Fruit fly (Drosophila melanogaster): ENCODE results near the gene CG5611.

CG5611 gene

DNA sequence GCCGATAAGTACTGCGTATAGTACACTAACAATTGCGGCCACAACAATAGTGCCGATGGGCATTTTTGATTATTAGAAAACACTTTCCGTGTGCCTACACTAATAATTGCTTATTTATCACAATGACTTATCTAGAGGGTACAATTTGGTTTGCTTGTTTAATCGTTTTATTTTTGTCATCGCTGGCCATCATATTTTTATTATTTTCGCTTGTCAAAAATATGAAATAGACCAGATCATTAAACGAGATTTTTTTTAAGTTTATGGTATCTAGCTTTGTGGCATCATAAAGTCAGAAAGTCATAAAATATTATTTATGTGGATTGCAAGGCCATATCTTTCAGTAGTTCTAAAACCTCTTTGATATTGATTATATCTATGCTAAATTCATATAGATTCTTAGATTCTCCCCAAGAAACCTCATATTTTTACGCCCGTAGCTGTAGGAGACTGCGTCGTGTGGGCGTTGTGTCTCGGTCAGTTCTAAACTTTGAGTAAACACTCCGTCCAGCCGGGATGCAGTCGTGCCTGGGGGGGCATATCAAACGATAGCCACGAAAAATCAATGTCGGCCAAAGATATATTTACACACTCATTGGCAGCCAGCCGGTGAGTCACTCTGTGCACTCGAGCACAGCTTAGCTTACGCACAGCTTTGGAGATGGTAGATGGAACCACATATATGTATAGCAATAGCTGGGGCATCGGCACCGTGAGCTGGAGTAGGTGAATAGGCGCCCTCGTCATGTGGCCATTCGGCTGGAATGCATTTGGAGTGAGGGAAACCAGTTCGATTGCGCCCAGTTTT is 31.0 kb downstream of the CG5611 start:
- TF ChIP-seq bab1 (GFP tag; optimal IDR thresholded peaks at IDR 0.05) (no peak), Mnt (GFP tag; optimal IDR thresholded peaks at IDR 0.05) (peak; percentile 37), CG1620 (GFP tag; optimal IDR thresholded peaks at IDR 0.05) (no peak), kay (GFP tag; ENCODE audit: borderline replicate concordance) (peak; percentile 93), cnc (optimal IDR thresholded peaks at IDR 0.05) (no peak), CG14711 (tag; optimal IDR thresholded peaks at IDR 0.05) (peak; percentile 40), Crg-1 (GFP tag; optimal IDR thresholded peaks at IDR 0.05) (no peak), ovo (GFP tag; optimal IDR thresholded peaks at IDR 0.05) (no peak), tj (GFP tag; optimal IDR thresholded peaks at IDR 0.05) (peak; percentile 34), CG12768 (GFP tag; optimal IDR thresholded peaks at IDR 0.05) (peak; percentile 76), toe (GFP tag; optimal IDR thresholded peaks at IDR 0.05) (peak; percentile 75), Hr96 (GFP tag; optimal IDR thresholded peaks at IDR 0.05) (peak; percentile 57), pad (GFP tag; optimal IDR thresholded peaks at IDR 0.05) (peak; percentile 24), CG7101 (tag; optimal IDR thresholded peaks at IDR 0.05) (peak; percentile 59), CG33017 (tag; optimal IDR thresholded peaks at IDR 0.05) (peak; percentile 62), CG7045 (GFP tag; optimal IDR thresholded peaks at IDR 0.05) (peak; percentile 81), CG11617 (GFP tag; optimal IDR thresholded peaks at IDR 0.05) (peak; percentile 76), Clk (GFP tag; optimal IDR thresholded peaks at IDR 0.05) (peak; percentile 47), cic (GFP tag; optimal IDR thresholded peaks at IDR 0.05) (peak; percentile 41), CG5204 (GFP tag; optimal IDR thresholded peaks at IDR 0.05) (peak; percentile 66)

DNA sequence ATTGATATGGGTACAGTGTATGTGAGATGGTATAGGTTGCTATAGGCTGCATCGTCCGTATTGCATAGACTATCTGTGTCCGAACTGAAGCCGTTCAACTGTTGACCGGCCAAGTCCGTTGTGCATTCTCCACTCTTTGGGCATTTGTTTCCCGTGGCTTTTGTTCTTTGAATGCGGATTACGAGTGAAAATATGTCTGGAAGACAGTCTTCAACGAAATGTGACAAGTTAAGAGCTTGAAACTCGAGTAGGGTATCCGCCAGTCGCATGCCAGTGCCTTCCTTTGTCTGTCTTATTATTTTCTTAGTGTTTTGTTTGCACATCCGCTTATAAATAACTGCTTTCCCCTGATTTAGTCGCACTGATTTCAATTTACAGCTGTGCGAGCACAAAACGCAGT is 32.2 kb downstream of the CG5611 start:
- TF ChIP-seq CG14711 (tag; optimal IDR thresholded peaks at IDR 0.05) (no peak), Mnt (GFP tag; optimal IDR thresholded peaks at IDR 0.05) (no peak), pad (GFP tag; optimal IDR thresholded peaks at IDR 0.05) (peak; percentile 65), Crg-1 (GFP tag; optimal IDR thresholded peaks at IDR 0.05) (no peak), CG12768 (GFP tag; optimal IDR thresholded peaks at IDR 0.05) (peak; percentile 18), Hr96 (GFP tag; optimal IDR thresholded peaks at IDR 0.05) (no peak)

DNA sequence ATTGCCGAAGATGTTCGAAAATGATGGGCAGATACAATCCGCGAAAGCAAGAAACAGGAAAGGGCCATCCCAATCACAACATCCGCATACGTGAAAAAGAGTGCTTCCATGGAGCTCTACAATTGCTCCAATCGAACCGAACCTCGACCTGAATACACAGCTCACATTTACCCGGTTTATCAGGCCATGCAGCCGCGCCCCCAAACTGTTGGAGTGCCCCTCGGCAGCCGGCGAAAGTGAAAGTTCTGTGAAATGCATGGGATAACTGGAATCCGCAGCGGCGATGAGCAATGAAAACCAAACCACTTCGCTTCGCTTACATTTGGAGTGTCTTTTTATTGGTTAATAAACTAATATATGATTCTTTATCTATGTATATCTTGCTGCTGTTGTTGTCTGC is 38.6 kb downstream of the CG5611 start:
- no peak for TF ChIP-seq Hr96 (GFP tag; optimal IDR thresholded peaks at IDR 0.05)
- no peak for TF ChIP-seq Clk (GFP tag; optimal IDR thresholded peaks at IDR 0.05)
- TF ChIP-seq ovo (GFP tag; optimal IDR thresholded peaks at IDR 0.05) = no peak
- no peak for TF ChIP-seq CG33017 (tag; optimal IDR thresholded peaks at IDR 0.05)
- TF ChIP-seq bab1 (GFP tag; optimal IDR thresholded peaks at IDR 0.05) = no peak
- no peak for TF ChIP-seq CG14711 (tag; optimal IDR thresholded peaks at IDR 0.05)
- no peak for TF ChIP-seq cnc (optimal IDR thresholded peaks at IDR 0.05)
- TF ChIP-seq CG1620 (GFP tag; optimal IDR thresholded peaks at IDR 0.05) = no peak
- TF ChIP-seq kay (GFP tag; ENCODE audit: borderline replicate concordance) = no peak
- no peak for TF ChIP-seq tj (GFP tag; optimal IDR thresholded peaks at IDR 0.05)
- no peak for TF ChIP-seq cic (GFP tag; optimal IDR thresholded peaks at IDR 0.05)
- TF ChIP-seq CG7045 (GFP tag; optimal IDR thresholded peaks at IDR 0.05) = no peak
- no peak for TF ChIP-seq CG12768 (GFP tag; optimal IDR thresholded peaks at IDR 0.05)

DNA sequence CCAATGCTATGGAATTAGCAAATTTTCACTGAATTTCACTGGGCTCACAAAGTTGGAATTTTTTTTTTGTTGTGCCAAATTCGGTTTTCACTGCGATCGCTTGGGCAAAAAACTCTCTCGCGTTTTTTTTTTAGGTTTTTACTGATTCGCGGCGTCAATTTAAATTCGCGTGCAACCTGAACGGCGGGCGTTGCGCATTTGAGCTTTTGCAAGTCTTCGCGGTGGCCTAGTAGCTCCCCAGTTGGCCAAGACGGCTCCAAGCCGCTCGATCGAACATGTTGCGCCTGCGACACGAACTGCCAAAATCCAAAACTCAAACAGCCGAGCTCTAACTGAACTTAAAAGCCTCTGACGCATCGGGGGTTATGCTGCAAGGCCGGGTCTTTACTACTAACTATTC is 39.9 kb downstream of the CG5611 start, which contains the start of gene CG5639:
TSS of gene CG5639 (minus strand) at position 152 of the 400 bp plus-strand sequence.
- no peak for TF ChIP-seq CG7101 (tag; optimal IDR thresholded peaks at IDR 0.05)
- no peak for TF ChIP-seq bab1 (GFP tag; optimal IDR thresholded peaks at IDR 0.05)
- TF ChIP-seq CG1620 (GFP tag; optimal IDR thresholded peaks at IDR 0.05) = no peak
- TF ChIP-seq CG7045 (GFP tag; optimal IDR thresholded peaks at IDR 0.05) = no peak
- no peak for TF ChIP-seq Crg-1 (GFP tag; optimal IDR thresholded peaks at IDR 0.05)
- TF ChIP-seq CG14711 (tag; optimal IDR thresholded peaks at IDR 0.05) = no peak
- TF ChIP-seq cnc (optimal IDR thresholded peaks at IDR 0.05) = no peak
- no peak for TF ChIP-seq Hr96 (GFP tag; optimal IDR thresholded peaks at IDR 0.05)
- TF ChIP-seq CG5204 (GFP tag; optimal IDR thresholded peaks at IDR 0.05) = no peak
- TF ChIP-seq ovo (GFP tag; optimal IDR thresholded peaks at IDR 0.05) = no peak
- no peak for TF ChIP-seq pad (GFP tag; optimal IDR thresholded peaks at IDR 0.05)
- TF ChIP-seq CG12768 (GFP tag; optimal IDR thresholded peaks at IDR 0.05) = no peak
- no peak for TF ChIP-seq kay (GFP tag; ENCODE audit: borderline replicate concordance)

DNA sequence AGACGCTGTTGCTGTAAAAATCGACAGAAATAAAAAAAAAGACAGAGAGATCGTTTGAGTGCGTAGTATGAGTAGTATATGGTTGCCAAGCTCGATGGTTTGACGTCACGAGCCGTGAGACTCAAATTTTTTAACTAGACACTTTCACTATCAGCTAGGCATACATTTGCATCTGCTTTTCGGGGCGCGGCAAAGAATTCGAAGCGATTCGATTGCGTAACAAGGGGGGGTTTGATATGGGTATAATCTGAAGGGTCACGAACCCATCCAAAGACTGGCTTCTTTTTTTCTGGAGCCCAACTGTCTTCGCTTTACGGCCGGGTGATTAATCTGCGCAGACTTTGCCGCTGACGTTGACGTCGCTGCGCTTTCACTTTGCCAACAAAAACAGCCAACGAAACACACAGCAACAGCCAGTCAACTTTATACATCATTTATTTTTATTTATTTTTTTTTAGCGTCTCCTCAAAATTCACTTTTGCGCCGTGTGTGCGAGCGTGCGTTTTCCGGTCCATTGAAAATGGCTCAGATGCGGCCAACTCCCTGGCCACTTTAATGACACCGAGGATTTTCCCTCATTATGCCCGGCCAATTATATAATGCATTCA is 42.2 kb downstream of the CG5611 start:
- TF ChIP-seq CG5204 (GFP tag; optimal IDR thresholded peaks at IDR 0.05) = no peak
- no peak for TF ChIP-seq CG12768 (GFP tag; optimal IDR thresholded peaks at IDR 0.05)
- no peak for TF ChIP-seq kay (GFP tag; ENCODE audit: borderline replicate concordance)
- no peak for TF ChIP-seq toe (GFP tag; optimal IDR thresholded peaks at IDR 0.05)
- no peak for TF ChIP-seq Mnt (GFP tag; optimal IDR thresholded peaks at IDR 0.05)
- TF ChIP-seq CG11617 (GFP tag; optimal IDR thresholded peaks at IDR 0.05) = no peak
- TF ChIP-seq ovo (GFP tag; optimal IDR thresholded peaks at IDR 0.05) = no peak

DNA sequence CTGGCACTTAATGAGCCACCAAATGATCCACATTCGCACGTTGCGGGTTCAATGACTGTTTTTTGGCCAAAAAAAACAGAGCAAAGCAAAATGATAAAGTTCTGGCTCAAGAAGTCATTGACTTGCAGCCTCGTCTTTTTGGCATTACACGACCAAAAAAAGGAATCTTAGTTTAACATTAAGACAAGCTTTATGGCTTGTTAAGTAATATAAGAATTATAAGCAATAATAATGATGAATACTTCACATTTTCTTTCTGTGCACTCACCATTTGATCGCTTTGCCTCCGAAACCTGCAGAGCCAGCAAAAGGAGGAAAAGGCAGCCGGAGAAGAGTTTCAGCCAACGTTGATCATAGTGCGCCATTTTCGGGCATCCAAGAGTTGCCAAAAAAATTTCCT is 42.7 kb downstream of the CG5611 start:
- TF ChIP-seq kay (GFP tag; ENCODE audit: borderline replicate concordance) (no peak), CG33017 (tag; optimal IDR thresholded peaks at IDR 0.05) (no peak), CG1620 (GFP tag; optimal IDR thresholded peaks at IDR 0.05) (no peak), CG11617 (GFP tag; optimal IDR thresholded peaks at IDR 0.05) (no peak), Clk (GFP tag; optimal IDR thresholded peaks at IDR 0.05) (no peak), Hr96 (GFP tag; optimal IDR thresholded peaks at IDR 0.05) (no peak), Crg-1 (GFP tag; optimal IDR thresholded peaks at IDR 0.05) (no peak), bab1 (GFP tag; optimal IDR thresholded peaks at IDR 0.05) (no peak), CG7101 (tag; optimal IDR thresholded peaks at IDR 0.05) (no peak), CG7045 (GFP tag; optimal IDR thresholded peaks at IDR 0.05) (no peak), cic (GFP tag; optimal IDR thresholded peaks at IDR 0.05) (no peak), CG14711 (tag; optimal IDR thresholded peaks at IDR 0.05) (no peak), CG5204 (GFP tag; optimal IDR thresholded peaks at IDR 0.05) (no peak), CG12768 (GFP tag; optimal IDR thresholded peaks at IDR 0.05) (no peak), Mnt (GFP tag; optimal IDR thresholded peaks at IDR 0.05) (no peak), toe (GFP tag; optimal IDR thresholded peaks at IDR 0.05) (no peak), ovo (GFP tag; optimal IDR thresholded peaks at IDR 0.05) (no peak)

Data from whole organism, adult.